Worm (Caenorhabditis elegans): Measurements from ENCODE around the gene ncap-1.

ncap-1 gene

DNA sequence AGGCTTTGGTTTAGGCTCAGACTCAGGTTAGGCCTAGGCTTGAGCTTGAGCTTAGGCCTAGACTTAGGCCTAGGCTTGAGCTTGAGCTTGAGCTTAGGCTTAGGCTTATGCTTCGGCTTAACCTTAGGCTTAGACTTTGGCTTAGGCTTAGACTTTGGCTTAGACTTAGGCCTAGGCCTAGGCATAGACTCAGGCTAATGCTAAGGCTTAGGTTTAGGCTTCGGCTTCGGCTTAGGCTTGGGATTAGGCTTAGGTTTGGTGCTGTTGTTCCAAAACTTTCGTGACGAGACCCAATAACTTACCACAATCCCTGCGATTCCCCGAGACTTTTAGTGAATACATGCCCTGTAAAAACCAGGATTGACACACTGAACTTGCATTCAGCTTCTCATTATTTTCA, 20.6 kb upstream of the ncap-1 start:
- TF ChIP-seq W03F9.2 (tag; optimal IDR thresholded peaks at IDR 0.05) (no peak), dao-5 (tag; optimal IDR thresholded peaks at IDR 0.05) (no peak), him-1 (tag; optimal IDR thresholded peaks at IDR 0.05) (no peak)

DNA sequence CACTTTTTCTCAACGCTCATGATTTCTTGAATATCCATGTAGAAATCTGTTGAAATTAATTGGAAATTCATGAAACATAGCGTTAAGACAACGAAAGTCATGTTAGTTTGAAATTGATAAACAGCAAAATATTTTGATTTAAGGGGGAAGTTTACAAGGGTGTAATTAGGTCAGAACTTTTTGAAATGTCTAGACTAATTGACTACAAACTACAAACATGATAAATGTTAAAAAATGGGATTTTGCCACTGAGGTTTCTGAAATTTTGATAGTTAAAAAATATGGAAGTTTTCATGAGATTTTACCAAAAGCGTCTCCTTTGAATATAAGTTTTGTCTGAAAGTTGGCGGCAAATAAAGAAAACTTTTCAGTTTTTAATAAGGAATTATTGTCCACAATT, 18.7 kb upstream of the ncap-1 start, which contains the start of gene irld-65:
TSS of gene irld-65 (minus strand) at position 101 of the 400 bp plus-strand sequence.
- no peak for TF ChIP-seq W03F9.2 (tag; optimal IDR thresholded peaks at IDR 0.05)
- no peak for TF ChIP-seq dao-5 (tag; optimal IDR thresholded peaks at IDR 0.05)
- no peak for TF ChIP-seq him-1 (tag; optimal IDR thresholded peaks at IDR 0.05)

DNA sequence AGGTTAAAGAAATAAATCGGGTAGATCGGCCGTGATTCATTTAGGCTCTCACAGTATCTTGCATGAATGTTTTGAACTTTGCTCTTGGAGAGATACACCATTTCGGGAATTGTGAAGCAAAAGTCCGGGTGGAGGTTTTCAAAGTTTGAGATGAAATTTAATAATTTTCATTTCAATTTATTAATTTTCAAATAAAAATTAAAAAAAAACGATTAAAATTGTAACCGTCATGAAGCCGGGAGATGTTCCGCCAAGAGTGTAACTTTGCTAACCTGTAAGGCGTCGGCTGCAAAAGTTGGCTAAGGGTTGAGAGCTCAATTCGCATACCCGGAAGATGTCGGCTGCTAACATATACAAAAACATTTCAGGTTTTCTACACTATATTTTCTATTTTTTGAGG, 15.2 kb upstream of the ncap-1 start, which contains the start of gene irld-67:
TSS of gene irld-67 (minus strand) at position 101 of the 400 bp plus-strand sequence.
- no peak for TF ChIP-seq dao-5 (tag; optimal IDR thresholded peaks at IDR 0.05)
- TF ChIP-seq W03F9.2 (tag; optimal IDR thresholded peaks at IDR 0.05): no peak
- TF ChIP-seq him-1 (tag; optimal IDR thresholded peaks at IDR 0.05): no peak

DNA sequence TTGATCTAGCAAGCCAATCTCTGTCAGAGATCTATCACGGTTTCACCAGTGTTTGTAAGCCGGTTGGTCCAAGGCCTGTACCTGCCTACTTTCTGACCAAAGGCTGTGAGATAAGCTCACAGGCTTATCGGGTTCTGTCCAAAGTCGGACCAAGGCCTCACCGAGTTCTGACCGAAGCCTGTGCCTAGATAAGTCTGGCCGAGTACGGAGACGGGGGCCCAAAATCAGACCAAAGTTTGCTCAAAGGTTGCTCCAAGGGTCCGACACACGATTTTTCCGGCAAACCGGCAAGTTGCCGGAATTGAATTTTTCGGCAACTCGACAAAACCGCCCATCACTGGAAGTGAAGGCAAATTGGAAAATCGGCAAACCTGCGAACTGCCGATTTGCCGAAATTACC, 12.4 kb upstream of the ncap-1 start:
- TF ChIP-seq dao-5 (tag; optimal IDR thresholded peaks at IDR 0.05): no peak
- TF ChIP-seq him-1 (tag; optimal IDR thresholded peaks at IDR 0.05): no peak
- no peak for TF ChIP-seq W03F9.2 (tag; optimal IDR thresholded peaks at IDR 0.05)

DNA sequence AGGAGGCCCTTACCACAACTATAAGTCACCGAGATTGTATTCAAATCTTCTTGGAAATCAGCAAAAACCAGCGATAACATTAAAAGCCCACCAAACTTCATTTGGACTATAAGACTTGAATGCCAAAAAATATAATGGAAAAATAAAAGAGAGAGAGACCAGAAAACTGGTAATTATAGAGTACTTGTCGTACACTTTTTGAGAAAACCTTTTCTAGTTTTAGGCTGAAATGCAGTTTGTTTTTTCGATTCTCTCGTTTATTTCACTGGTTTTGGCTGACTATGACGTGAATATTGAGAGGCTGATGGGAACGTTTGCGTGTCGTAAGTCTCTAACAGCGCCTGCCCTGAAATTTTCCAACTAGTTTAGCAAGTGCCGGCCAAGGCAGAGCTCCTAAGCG, 11.4 kb upstream of the ncap-1 start, which contains the start of the genes irld-64 and irld-63:
TSS of gene irld-64 (minus strand) at position 101 of the 400 bp plus-strand sequence.
TSS of gene irld-63 (plus strand) at position 230 of the 400 bp plus-strand sequence.
- no peak for TF ChIP-seq dao-5 (tag; optimal IDR thresholded peaks at IDR 0.05)
- no peak for TF ChIP-seq W03F9.2 (tag; optimal IDR thresholded peaks at IDR 0.05)
- TF ChIP-seq him-1 (tag; optimal IDR thresholded peaks at IDR 0.05): no peak

DNA sequence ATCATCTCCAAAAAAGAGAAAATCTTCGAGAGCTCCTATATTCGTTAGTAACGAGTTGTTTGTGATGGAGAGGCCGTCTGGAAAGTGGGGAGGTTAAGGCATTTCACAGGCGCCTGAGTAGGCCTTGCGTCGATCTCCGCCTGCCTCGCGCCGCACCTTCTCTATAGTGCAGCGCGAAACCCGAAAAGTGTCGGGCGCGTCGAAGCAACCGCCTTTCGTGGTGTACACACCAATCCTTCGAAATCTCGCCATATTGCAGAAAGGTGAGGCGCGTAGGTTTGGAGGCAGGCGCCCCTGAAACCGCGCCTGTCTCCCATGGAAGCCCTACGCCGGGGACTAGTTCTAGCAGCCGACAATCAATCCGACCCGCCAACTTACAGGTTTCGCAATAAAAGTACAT, 10.7 kb upstream of the ncap-1 start:
- TF ChIP-seq him-1 (tag; optimal IDR thresholded peaks at IDR 0.05) (no peak), dao-5 (tag; optimal IDR thresholded peaks at IDR 0.05) (no peak)

DNA sequence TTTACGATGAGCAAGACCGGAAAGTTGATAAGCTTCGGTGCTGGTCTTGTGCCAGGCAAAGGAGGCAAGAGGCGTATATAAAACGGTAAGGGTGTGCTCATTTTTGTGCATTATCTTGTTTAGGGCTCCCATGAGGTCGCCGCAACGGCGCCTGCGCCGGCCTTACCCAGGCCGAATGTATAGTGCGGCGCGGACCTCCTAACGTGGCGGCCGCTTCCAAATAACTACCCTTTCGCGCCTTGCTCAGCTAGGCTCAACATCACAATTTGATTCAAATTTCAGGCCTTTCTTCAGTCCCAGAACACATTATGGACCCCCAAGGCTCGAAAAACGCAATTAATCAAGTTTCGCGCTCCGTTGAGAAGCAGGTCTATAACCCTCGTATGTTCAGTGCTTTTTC, 8.4 kb upstream of the ncap-1 start, which contains the start of the genes ZK355.3 and ZK355.8:
TSS of gene ZK355.3 (minus strand) at position 101 of the 400 bp plus-strand sequence.
TSS of gene ZK355.8 (plus strand) at position 272 of the 400 bp plus-strand sequence.
- TF ChIP-seq W03F9.2 (tag; optimal IDR thresholded peaks at IDR 0.05): no peak
- no peak for TF ChIP-seq dao-5 (tag; optimal IDR thresholded peaks at IDR 0.05)
- TF ChIP-seq him-1 (tag; optimal IDR thresholded peaks at IDR 0.05): no peak

DNA sequence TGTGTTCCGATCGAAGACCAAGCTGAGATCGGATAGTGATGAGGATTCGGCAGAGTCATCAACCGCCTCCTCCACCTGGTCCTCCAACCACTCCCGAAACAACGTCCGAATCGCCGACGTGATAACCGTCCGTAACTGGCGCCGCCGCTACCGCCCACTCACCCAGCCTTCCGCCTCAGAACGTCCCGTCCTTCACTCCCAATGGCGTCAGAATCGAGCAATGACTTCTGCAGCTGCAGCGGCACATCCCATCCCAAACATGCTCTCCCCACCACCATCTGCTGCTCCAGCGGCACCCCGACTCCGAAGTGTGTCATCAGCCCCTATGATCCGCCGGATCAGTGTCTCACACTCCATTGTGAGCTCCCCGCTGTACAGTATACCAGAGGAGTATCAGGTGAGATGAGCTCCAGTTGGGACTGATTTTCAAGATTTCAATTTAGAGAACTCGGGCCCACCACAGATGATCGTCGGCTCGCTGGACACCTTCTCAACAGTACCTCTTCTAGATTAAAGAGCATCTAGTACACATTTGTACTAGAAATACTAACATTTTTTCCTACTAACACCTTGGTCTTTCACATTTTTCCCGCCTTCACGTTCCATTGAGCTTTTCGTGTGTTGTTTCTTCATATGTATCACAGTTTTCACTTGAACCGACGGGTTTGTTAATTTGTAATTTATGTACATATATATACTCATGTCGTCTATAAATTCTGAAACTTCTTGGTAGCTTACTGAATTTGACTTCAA, 6.9 kb upstream of the ncap-1 start:
- TF ChIP-seq dao-5 (tag; optimal IDR thresholded peaks at IDR 0.05) (no peak), W03F9.2 (tag; optimal IDR thresholded peaks at IDR 0.05) (no peak), him-1 (tag; optimal IDR thresholded peaks at IDR 0.05) (no peak)

DNA sequence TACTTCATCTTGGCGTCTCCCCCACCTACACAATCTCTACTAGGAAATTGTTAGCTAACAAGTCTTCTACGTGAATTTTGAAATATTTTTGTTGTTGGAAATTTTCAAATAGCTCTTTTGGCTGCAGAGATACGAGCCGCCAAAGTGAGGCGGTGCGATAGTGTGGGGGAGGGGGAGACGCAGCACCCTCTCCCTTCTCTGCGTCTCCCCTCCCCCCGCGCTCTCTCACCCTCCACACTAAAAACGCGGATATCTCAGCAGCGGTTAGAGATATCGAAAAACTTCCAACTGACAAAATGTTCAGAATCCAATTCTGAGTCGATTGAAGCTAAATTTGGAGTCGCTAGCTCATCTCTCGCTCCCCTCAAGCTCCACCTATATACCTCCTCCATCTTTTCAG, 5.9 kb upstream of the ncap-1 start:
- TF ChIP-seq dao-5 (tag; optimal IDR thresholded peaks at IDR 0.05): no peak
- no peak for TF ChIP-seq W03F9.2 (tag; optimal IDR thresholded peaks at IDR 0.05)
- TF ChIP-seq him-1 (tag; optimal IDR thresholded peaks at IDR 0.05): no peak

DNA sequence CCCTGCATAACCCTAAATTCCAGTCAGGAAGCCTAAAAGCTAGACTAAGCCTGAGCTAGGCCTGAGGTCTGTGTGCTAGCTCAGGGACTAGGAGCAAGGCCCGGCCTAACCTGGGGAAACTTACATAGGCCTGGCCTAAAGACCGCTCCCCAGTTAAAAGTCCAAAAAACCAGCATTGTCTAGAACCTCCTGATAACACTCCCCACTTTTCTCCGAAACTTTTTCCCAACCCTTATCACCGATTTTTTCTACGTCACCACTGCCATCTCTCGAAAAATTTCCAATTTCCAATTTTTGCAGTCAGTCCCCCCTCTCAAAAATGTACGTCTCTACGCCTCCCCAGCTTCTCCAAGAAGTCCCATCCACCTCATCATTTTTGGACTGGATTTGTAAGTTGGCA, 4.5 kb upstream of the ncap-1 start, which contains the start of gene ZK355.2:
TSS of gene ZK355.2 (plus strand) at position 301 of the 400 bp plus-strand sequence.
- no peak for TF ChIP-seq W03F9.2 (tag; optimal IDR thresholded peaks at IDR 0.05)
- no peak for TF ChIP-seq dao-5 (tag; optimal IDR thresholded peaks at IDR 0.05)
- TF ChIP-seq him-1 (tag; optimal IDR thresholded peaks at IDR 0.05): no peak

DNA sequence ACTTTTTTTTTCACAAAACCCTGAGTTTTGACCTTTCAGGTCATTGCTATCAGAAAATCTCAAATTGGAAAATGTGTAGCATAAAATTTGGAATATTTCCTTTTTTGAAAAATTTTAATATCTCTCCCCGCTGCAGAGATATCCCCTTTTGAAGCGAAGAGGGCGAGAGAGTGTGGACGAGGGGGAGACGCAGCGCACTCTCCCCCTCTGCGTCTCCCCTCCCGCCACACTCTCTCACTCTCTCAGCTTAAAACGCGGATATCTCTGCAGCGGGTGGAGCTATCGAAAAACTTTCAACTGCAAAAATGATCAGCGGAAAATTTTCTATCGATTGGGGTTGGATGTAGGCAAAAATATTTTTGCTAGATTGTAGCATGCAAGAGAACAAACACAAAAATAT, 3.7 kb upstream of the ncap-1 start:
- TF ChIP-seq W03F9.2 (tag; optimal IDR thresholded peaks at IDR 0.05): no peak
- TF ChIP-seq him-1 (tag; optimal IDR thresholded peaks at IDR 0.05): no peak
- no peak for TF ChIP-seq dao-5 (tag; optimal IDR thresholded peaks at IDR 0.05)

DNA sequence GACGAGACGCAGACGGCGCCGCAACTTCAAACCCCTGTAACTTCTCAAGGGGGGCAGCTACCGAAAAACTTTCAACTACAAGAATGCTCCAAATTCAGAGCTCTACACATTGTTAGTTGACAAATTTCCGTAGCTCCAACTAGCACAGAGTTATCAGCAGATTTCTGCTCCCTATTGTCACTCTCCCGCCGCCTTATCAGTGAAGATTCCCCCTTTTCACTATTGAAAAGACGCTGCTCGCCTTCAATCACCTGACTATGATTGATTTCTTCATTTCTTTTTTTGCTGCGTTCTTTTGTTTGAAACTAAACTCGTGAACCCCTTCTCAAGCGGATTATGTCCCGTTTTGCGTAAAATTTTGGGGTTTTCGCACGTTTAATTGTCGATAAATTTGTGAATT, 3.2 kb upstream of the ncap-1 start:
- no peak for TF ChIP-seq dao-5 (tag; optimal IDR thresholded peaks at IDR 0.05)

DNA sequence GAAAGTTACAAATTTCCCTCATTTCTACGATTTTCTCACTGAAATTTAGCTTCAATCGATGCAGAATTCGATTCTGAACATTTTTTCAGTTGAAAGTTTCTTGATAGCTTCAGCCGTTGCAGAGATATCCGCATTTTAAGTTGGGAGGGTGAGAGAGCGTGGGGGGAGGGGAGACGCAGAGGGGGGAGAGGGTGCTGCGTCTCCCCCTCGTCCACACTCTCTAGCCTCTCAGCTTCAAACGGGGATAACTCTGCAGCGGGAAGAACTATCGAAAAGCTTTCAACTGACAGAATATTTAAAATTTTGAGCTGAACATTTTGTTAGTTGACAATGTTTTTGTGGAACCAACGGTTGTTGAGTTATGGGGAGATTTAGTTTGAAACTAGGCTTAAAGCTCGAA, 2.7 kb upstream of the ncap-1 start:
- no peak for TF ChIP-seq W03F9.2 (tag; optimal IDR thresholded peaks at IDR 0.05)
- TF ChIP-seq dao-5 (tag; optimal IDR thresholded peaks at IDR 0.05): no peak
- no peak for TF ChIP-seq him-1 (tag; optimal IDR thresholded peaks at IDR 0.05)

DNA sequence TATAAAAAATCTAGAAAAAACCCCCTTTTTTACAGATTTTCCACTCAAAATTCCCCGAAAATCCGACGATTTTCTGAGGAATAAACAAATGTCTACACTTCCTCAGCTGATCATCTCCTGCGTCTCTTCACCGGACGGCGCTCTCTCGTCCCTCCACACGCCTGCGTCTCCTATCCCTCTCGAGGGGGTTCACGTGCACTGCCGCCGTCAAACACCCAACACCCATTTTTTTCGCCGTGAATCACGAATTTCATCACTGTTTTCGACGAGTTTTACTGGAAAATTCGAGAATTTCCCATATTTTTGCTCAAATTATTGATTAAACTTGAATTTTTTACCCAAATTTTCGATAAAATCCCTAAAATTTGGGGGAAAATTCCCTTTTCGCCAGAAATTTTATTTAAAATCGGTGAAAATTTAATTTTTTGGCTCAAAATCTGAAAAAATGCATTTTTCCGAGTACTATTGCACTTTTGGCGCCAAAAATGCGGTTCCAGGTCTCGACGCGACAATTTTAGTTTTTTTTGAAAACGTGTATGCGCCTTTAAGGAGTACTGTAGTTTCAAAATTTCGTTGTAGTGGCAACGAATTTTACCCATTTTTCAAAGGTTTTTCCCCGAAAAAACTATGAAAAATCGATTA, 1.8 kb upstream of the ncap-1 start:
- TF ChIP-seq dao-5 (tag; optimal IDR thresholded peaks at IDR 0.05) (no peak), W03F9.2 (tag; optimal IDR thresholded peaks at IDR 0.05) (peak; percentile 4)

All from whole organism, L4/young adult.